Fruit fly (Drosophila melanogaster) whole organism, embryonic: Measurements from ENCODE around the gene Tomosyn.
A peak's percentile ranks its signal among the peaks of the same experiment; 100 is the strongest.

Experiments used
- ATbp ChIP-seq: fragments of 200-800 bp; sonication (Bioruptor generic); optimal IDR thresholded peaks from 2 replicates; lab custom pipeline; 2017; ENCODE audit warnings: missing biosample characterization, mild to moderate bottlenecking, missing genetic modification characterization, missing genetic modification reagents
- Atf-2 ChIP-seq: fragments of 200-800 bp; sonication (Bioruptor generic); optimal IDR thresholded peaks from 2 replicates; lab custom pipeline; 2016; ENCODE audit warnings: missing biosample characterization, missing genetic modification characterization
- Atf6 ChIP-seq: fragments of 200-800 bp; sonication (Bioruptor generic); IDR thresholded peaks from 2 replicates; pipeline ENCODE4 v1.3.6; 2022; ENCODE audit warnings: missing biosample characterization, missing genetic modification characterization
- B-H2 ChIP-seq: fragments of 200-800 bp; sonication (Bioruptor generic); optimal IDR thresholded peaks from 2 replicates; lab custom pipeline; 2018; ENCODE audit warnings: missing biosample characterization, mild to moderate bottlenecking, missing genetic modification characterization
- CG10147 ChIP-seq: fragments of 200-800 bp; sonication (Bioruptor generic); optimal IDR thresholded peaks from 2 replicates; lab custom pipeline; 2019; ENCODE audit warnings: missing biosample characterization, mild to moderate bottlenecking, missing genetic modification characterization, moderate library complexity
- CG10979 ChIP-seq: fragments of 200-800 bp; sonication (Bioruptor generic); optimal IDR thresholded peaks from 2 replicates; lab custom pipeline; 2018; ENCODE audit warnings: missing biosample characterization, mild to moderate bottlenecking, missing genetic modification characterization, moderate library complexity
- CG11247 ChIP-seq: fragments of 200-800 bp; sonication (Bioruptor generic); IDR thresholded peaks from 2 replicates; pipeline ENCODE4 v1.3.6; 2022; ENCODE audit warnings: missing biosample characterization, missing genetic modification characterization
- CG1233 ChIP-seq: fragments of 200-800 bp; sonication (Bioruptor generic); optimal IDR thresholded peaks from 4 replicates; lab custom pipeline; 2018; ENCODE audit warnings: missing biosample characterization, mild to moderate bottlenecking, missing genetic modification characterization
- CG13123 ChIP-seq: fragments of 200-800 bp; sonication (Bioruptor generic); optimal IDR thresholded peaks from 2 replicates; lab custom pipeline; 2016; ENCODE audit warnings: missing biosample characterization, missing genetic modification characterization
- CG1832 ChIP-seq: fragments of 200-800 bp; sonication (Bioruptor generic); optimal IDR thresholded peaks from 2 replicates; lab custom pipeline; 2017; ENCODE audit warnings: missing biosample characterization, mild to moderate bottlenecking, missing genetic modification characterization, inconsistent platforms
- CG31365 ChIP-seq: fragments of 200-800 bp; sonication (Bioruptor generic); optimal IDR thresholded peaks from 2 replicates; lab custom pipeline; 2018; ENCODE audit warnings: missing biosample characterization, mild to moderate bottlenecking, missing genetic modification characterization
- CG33213 ChIP-seq: fragments of 200-800 bp; sonication (Bioruptor generic); optimal IDR thresholded peaks from 3 replicates; lab custom pipeline; 2016; ENCODE audit warnings: missing biosample characterization, missing genetic modification characterization
- CG5245 ChIP-seq: fragments of 200-800 bp; sonication (Bioruptor generic); optimal IDR thresholded peaks from 3 replicates; lab custom pipeline; 2016; ENCODE audit warnings: missing biosample characterization, missing genetic modification characterization
- CG5953 ChIP-seq: fragments of 200-800 bp; sonication (Bioruptor generic); IDR thresholded peaks from 2 replicates; pipeline ENCODE4 v1.3.6; 2022; ENCODE audit warnings: missing biosample characterization, missing genetic modification characterization
- CG6683 ChIP-seq: fragments of 200-800 bp; sonication (Bioruptor generic); optimal IDR thresholded peaks from 2 replicates; lab custom pipeline; 2017; ENCODE audit warnings: missing biosample characterization, mild to moderate bottlenecking, missing genetic modification characterization, missing genetic modification reagents
- CG8281 ChIP-seq: fragments of 200-800 bp; sonication (Bioruptor generic); optimal IDR thresholded peaks from 2 replicates; lab custom pipeline; 2018; ENCODE audit warnings: missing biosample characterization, mild to moderate bottlenecking, missing genetic modification characterization, moderate library complexity
- CG9817 ChIP-seq: fragments of 200-800 bp; sonication (Bioruptor generic); optimal IDR thresholded peaks from 2 replicates; lab custom pipeline; 2018; ENCODE audit warnings: missing biosample characterization, mild to moderate bottlenecking, missing genetic modification characterization, moderate library complexity
- Camta ChIP-seq: fragments of 200-800 bp; sonication (Bioruptor generic); optimal IDR thresholded peaks from 2 replicates; lab custom pipeline; 2016; ENCODE audit warnings: missing biosample characterization, missing genetic modification characterization
- Dip2 ChIP-seq: fragments of 200-800 bp; sonication (Bioruptor generic); IDR thresholded peaks from 2 replicates; pipeline ENCODE4 v1.3.6; 2022; ENCODE audit warnings: missing biosample characterization, missing genetic modification characterization
- Dp ChIP-seq: fragments of 200-800 bp; sonication (Bioruptor generic); optimal IDR thresholded peaks from 2 replicates; lab custom pipeline; 2018; ENCODE audit warnings: missing biosample characterization, mild to moderate bottlenecking, missing genetic modification characterization, moderate library complexity
- Gug ChIP-seq: fragments of 200-800 bp; sonication (Bioruptor generic); IDR thresholded peaks from 4 replicates; pipeline ENCODE4 v1.3.6; 2022; ENCODE audit warnings: missing biosample characterization, missing genetic modification characterization
- Hr51 ChIP-seq, 2 experiments: fragments of 200-800 bp; sonication (Bioruptor generic); optimal IDR thresholded peaks; 2 replicates in 1 of 2; 3 replicates in 1 of 2; lab custom pipeline; 2016 to 2018; ENCODE audit warnings: missing biosample characterization in 2 of 2, missing genetic modification characterization in 2 of 2, mild to moderate bottlenecking in 1 of 2, moderate library complexity in 1 of 2
- Kr ChIP-seq: fragments of 200-800 bp; sonication (Bioruptor generic); optimal IDR thresholded peaks from 2 replicates; lab custom pipeline; 2017; ENCODE audit warnings: missing biosample characterization, mild to moderate bottlenecking, missing genetic modification characterization
- Med ChIP-seq: fragments of 200-800 bp; sonication (Bioruptor generic); peaks from one replicate; lab custom pipeline; 2016; ENCODE audit warnings: missing biosample characterization, missing genetic modification characterization, mild to moderate bottlenecking, inconsistent platforms, moderate library complexity
- NC2α ChIP-seq: fragments of 200-800 bp; sonication (Bioruptor generic); optimal IDR thresholded peaks from 2 replicates; lab custom pipeline; 2016; ENCODE audit warnings: missing biosample characterization, missing genetic modification characterization
- Neu2 ChIP-seq: fragments of 200-800 bp; sonication (Bioruptor generic); optimal IDR thresholded peaks from 3 replicates; lab custom pipeline; 2016; ENCODE audit warnings: missing biosample characterization, missing genetic modification characterization, borderline replicate concordance
- Pdp1 ChIP-seq, 2 experiments: fragments of 200-800 bp; sonication (Bioruptor generic); optimal IDR thresholded peaks; 3 replicates each; lab custom pipeline; 2016; ENCODE audit warnings: missing biosample characterization in 2 of 2, missing genetic modification characterization in 2 of 2, mild to moderate bottlenecking in 1 of 2, moderate library complexity in 1 of 2
- Ptx1 ChIP-seq: fragments of 200-800 bp; sonication (Bioruptor generic); IDR thresholded peaks from 2 replicates; pipeline ENCODE4 v1.3.6; 2022; ENCODE audit warnings: missing biosample characterization, missing genetic modification characterization
- Rfx ChIP-seq: fragments of 200-800 bp; sonication (Bioruptor generic); IDR thresholded peaks from 2 replicates; pipeline ENCODE4 v1.3.6; 2022; ENCODE audit warnings: missing biosample characterization, missing genetic modification characterization
- Sox100B ChIP-seq: fragments of 200-800 bp; sonication (Bioruptor generic); optimal IDR thresholded peaks from 3 replicates; lab custom pipeline; 2018; ENCODE audit warnings: missing biosample characterization, mild to moderate bottlenecking, missing genetic modification characterization
- Vsx1 ChIP-seq: fragments of 200-800 bp; sonication (Bioruptor generic); optimal IDR thresholded peaks from 2 replicates; lab custom pipeline; 2017; ENCODE audit warnings: missing biosample characterization, mild to moderate bottlenecking, missing genetic modification characterization, missing genetic modification reagents
- ab ChIP-seq: fragments of 200-800 bp; sonication (Bioruptor generic); optimal IDR thresholded peaks from 2 replicates; lab custom pipeline; 2016; ENCODE audit warnings: missing biosample characterization, missing genetic modification characterization
- ase ChIP-seq: fragments of 200-800 bp; sonication (Bioruptor generic); IDR thresholded peaks from 3 replicates; pipeline ENCODE4 v1.3.6; 2022; ENCODE audit warnings: missing biosample characterization, missing genetic modification characterization
- cato ChIP-seq: fragments of 200-800 bp; sonication (Bioruptor generic); optimal IDR thresholded peaks from 2 replicates; lab custom pipeline; 2016; ENCODE audit warnings: missing biosample characterization, missing genetic modification characterization, borderline replicate concordance
- gfzf ChIP-seq: fragments of 200-800 bp; sonication (Bioruptor generic); optimal IDR thresholded peaks from 2 replicates; lab custom pipeline; 2016; ENCODE audit warnings: missing biosample characterization, mild to moderate bottlenecking, missing genetic modification characterization, moderate library complexity
- grau ChIP-seq: fragments of 200-800 bp; optimal IDR thresholded peaks from 3 replicates; lab custom pipeline; 2019; ENCODE audit warnings: missing biosample characterization, mild to moderate bottlenecking, missing genetic modification characterization, moderate library complexity
- lab ChIP-seq: fragments of 200-800 bp; sonication (Bioruptor generic); optimal IDR thresholded peaks from 3 replicates; lab custom pipeline; 2017; ENCODE audit warnings: missing biosample characterization, missing genetic modification characterization, mild to moderate bottlenecking, moderate library complexity, missing genetic modification reagents
- lov ChIP-seq, 2 experiments: fragments of 200-800 bp in 1 of 2; fragments of >200 bp in 1 of 2; sonication (Bioruptor generic) in 1 of 2; IDR thresholded peaks in 1 of 2; optimal IDR thresholded peaks in 1 of 2; 2 replicates in 1 of 2; 3 replicates in 1 of 2; pipeline versions ENCODE4 v1.3.6 to Lab custom; 2017 to 2022; ENCODE audit warnings: missing biosample characterization in 1 of 2, missing genetic modification characterization in 1 of 2
- pho ChIP-seq: fragments of 200-800 bp; sonication (Bioruptor generic); optimal IDR thresholded peaks from 2 replicates; lab custom pipeline; 2016; ENCODE audit warnings: missing biosample characterization, missing genetic modification characterization
- pnt ChIP-seq: fragments of 200-800 bp; sonication (Bioruptor generic); optimal IDR thresholded peaks from 3 replicates; lab custom pipeline; 2016; ENCODE audit warnings: missing biosample characterization, missing genetic modification characterization
- ranshi ChIP-seq: fragments of 200-800 bp; sonication (Bioruptor generic); IDR thresholded peaks from 2 replicates; pipeline ENCODE4 v1.3.6; 2022; ENCODE audit warnings: missing biosample characterization, missing genetic modification characterization
- scrt ChIP-seq: fragments of 200-800 bp; sonication (Bioruptor generic); optimal IDR thresholded peaks from 2 replicates; lab custom pipeline; 2018; ENCODE audit warnings: missing biosample characterization, mild to moderate bottlenecking, missing genetic modification characterization, moderate library complexity
- sna ChIP-seq: fragments of 200-800 bp; sonication (Bioruptor generic); IDR thresholded peaks from 2 replicates; pipeline ENCODE4 v1.3.6; 2022; ENCODE audit warnings: missing biosample characterization, missing genetic modification characterization; ENCODE audit not compliant: partially characterized antibody
- tio ChIP-seq: fragments of 200-800 bp; sonication (Bioruptor generic); optimal IDR thresholded peaks from 2 replicates; lab custom pipeline; 2017; ENCODE audit warnings: missing biosample characterization, missing genetic modification characterization, inconsistent platforms
- trem ChIP-seq: fragments of 200-800 bp; optimal IDR thresholded peaks from 3 replicates; lab custom pipeline; 2019; ENCODE audit warnings: missing biosample characterization, mild to moderate bottlenecking, missing genetic modification characterization, moderate library complexity
- ttk ChIP-seq: fragments of 200-800 bp; sonication (Bioruptor generic); IDR thresholded peaks from 2 replicates; pipeline ENCODE4 v2.1.2; 2022; ENCODE audit warnings: missing biosample characterization, missing genetic modification characterization
- wor ChIP-seq: fragments of 200-800 bp; sonication (Bioruptor generic); IDR thresholded peaks from 2 replicates; pipeline ENCODE4 v1.3.6; 2022; ENCODE audit warnings: missing biosample characterization, missing genetic modification characterization
- zfh1 ChIP-seq: fragments of 200-800 bp; sonication (Bioruptor generic); IDR thresholded peaks from 3 replicates; pipeline ENCODE4 v1.3.6; 2022; ENCODE audit warnings: missing biosample characterization, missing genetic modification characterization

Tomosyn gene

dm6 chrX:12665112-12665795 lies 33.8 kb downstream of the Tomosyn start (continued):
- TF ChIP-seq Hr51 (GFP tag; optimal IDR thresholded peaks at IDR 0.05; lab: Kevin White, UChicago) (peak; percentile 44 to 87), Ptx1 (GFP tag; lab: Robert Waterston, UW) (peak; percentile 95), pnt (GFP tag; lab: Kevin White, UChicago) (peak; percentile 65), Atf6 (GFP tag; lab: Robert Waterston, UW) (peak; percentile 88), ttk (GFP tag; lab: Robert Waterston, UW) (peak; percentile 89), CG11247 (peak; percentile 93), grau (tag; lab: Kevin White, UChicago) (peak; percentile 90), ranshi (GFP tag; lab: Robert Waterston, UW) (peak; percentile 87; the same call in 1 of the 2 replicates), gfzf (GFP tag; lab: Kevin White, UChicago) (no peak), Pdp1 (GFP tag; optimal IDR thresholded peaks at IDR 0.05; lab: Kevin White, UChicago) (peak in 1 of 2 experiments; percentile 55), Gug (GFP tag; lab: Robert Waterston, UW) (peak; percentile 87), ab (GFP tag; lab: Kevin White, UChicago) (peak; percentile 16), CG5245 (GFP tag; lab: Kevin White, UChicago) (peak; percentile 77), scrt (peak; percentile 78), tio (GFP tag; lab: Kevin White, UChicago) (peak; percentile 90), CG6683 (GFP tag; lab: Kevin White, UChicago) (peak; percentile 46), ase (GFP tag; lab: Robert Waterston, UW) (peak; percentile 90), Camta (GFP tag; lab: Kevin White, UChicago) (peak; percentile 35), lov (optimal IDR thresholded peaks at IDR 0.05; lab: Kevin White, UChicago) (no peak), lov (GFP tag; IDR thresholded peaks at IDR 0.05; lab: Robert Waterston, UW) (peak; percentile 85), Rfx (GFP tag; lab: Robert Waterston, UW) (peak; percentile 95), Sox100B (GFP tag; lab: Kevin White, UChicago) (peak; percentile 89), B-H2 (GFP tag; lab: Kevin White, UChicago) (no peak), Vsx1 (GFP tag; lab: Kevin White, UChicago) (peak; percentile 79), CG10979 (tag; lab: Kevin White, UChicago) (peak; percentile 90), Neu2 (GFP tag; lab: Kevin White, UChicago) (no peak), CG1832 (GFP tag; lab: Kevin White, UChicago) (peak; percentile 93), Med (GFP tag; lab: Kevin White, UChicago) (peak; percentile 87), ATbp (peak; percentile 74), Atf-2 (GFP tag; lab: Kevin White, UChicago) (peak; percentile 47), CG31365 (peak; percentile 53), sna (GFP tag; lab: Robert Waterston, UW) (no peak), pho (GFP tag; lab: Kevin White, UChicago) (peak; percentile 3), CG5953 (GFP tag; lab: Robert Waterston, UW) (peak; percentile 80), Kr (GFP tag; lab: Kevin White, UChicago) (no peak), CG8281 (tag; lab: Kevin White, UChicago) (peak; percentile 58), lab (GFP tag; lab: Kevin White, UChicago) (peak; percentile 95), NC2α (GFP tag; lab: Kevin White, UChicago) (no peak), Dip2 (GFP tag; lab: Robert Waterston, UW) (peak; percentile 50; the same call in 1 of the 2 replicates), wor (GFP tag; lab: Robert Waterston, UW) (peak; percentile 77), zfh1 (GFP tag; lab: Robert Waterston, UW) (peak; percentile 92), cato (GFP tag; lab: Kevin White, UChicago) (peak; percentile 81), CG1233 (GFP tag; lab: Kevin White, UChicago) (peak; percentile 90), CG9817 (peak; percentile 85), CG13123 (GFP tag; lab: Kevin White, UChicago) (peak; percentile 72), Dp (GFP tag; lab: Kevin White, UChicago) (no peak), trem (peak; percentile 77), CG10147 (GFP tag; lab: Kevin White, UChicago) (peak; percentile 85), CG33213 (GFP tag; lab: Kevin White, UChicago) (peak; percentile 36)
